Fruit fly (Drosophila melanogaster): ENCODE measurements around the gene Cen.
A peak's percentile ranks its signal among the peaks of the same experiment; 100 is the strongest.

DNA sequence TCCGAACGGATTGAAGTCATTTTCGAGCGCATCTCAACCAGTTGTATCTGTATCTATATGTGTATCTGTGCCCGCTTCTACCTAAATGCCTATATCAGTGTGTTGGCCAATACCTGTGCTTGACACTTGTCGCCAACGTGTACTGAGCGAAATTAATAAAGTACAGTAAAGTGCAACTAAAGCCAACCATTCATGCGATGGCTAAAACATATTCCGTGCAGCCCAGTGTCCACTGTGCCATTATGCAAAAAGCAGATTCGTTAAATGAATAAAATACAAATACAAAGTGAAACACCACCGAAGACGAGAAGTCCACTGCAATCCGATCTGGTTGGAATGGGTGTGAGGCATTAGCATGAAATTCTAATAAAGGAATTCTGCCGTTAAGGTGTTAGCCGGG, 13.4 kb upstream of the Cen start:
- TF ChIP-seq Vsx2 (GFP tag; optimal IDR thresholded peaks at IDR 0.05; ENCODE audit: partially characterized antibody), result no peak
- no peak for TF ChIP-seq psq (GFP tag; optimal IDR thresholded peaks at IDR 0.05)
- TF ChIP-seq br (GFP tag; optimal IDR thresholded peaks at IDR 0.05), result peak; percentile 40
- no peak for TF ChIP-seq Hr78 (GFP tag; optimal IDR thresholded peaks at IDR 0.05)
- no peak for TF ChIP-seq Dfd (GFP tag; optimal IDR thresholded peaks at IDR 0.05)
- no peak for TF ChIP-seq usp (GFP tag; optimal IDR thresholded peaks at IDR 0.05)
- TF ChIP-seq dl (GFP tag; optimal IDR thresholded peaks at IDR 0.05; ENCODE audit: insufficient read depth in 1 of 2, partially characterized antibody in 2 of 2), result no peak
- TF ChIP-seq h (GFP tag; optimal IDR thresholded peaks at IDR 0.05), result peak; percentile 54
- TF ChIP-seq Abd-B (GFP tag; optimal IDR thresholded peaks at IDR 0.05), result no peak

Measured in whole organism, wandering third instar larva.